Comparison of ENCODE assay signal across 2 fruit fly cellular contexts in genomic region chr3L:1183467-1183866, dm6.
TF ChIP-seq lines count a peak whose summit lies in the region.

No protein-coding gene starts in this region.

TF ChIP-seq in whole organism, embryonic, 481 proteins besides CTCF, POLR2A, EP300 and RAD21 (continued from another document and continues in another):
- TF ChIP-seq MTF-1 (GFP tag; optimal IDR thresholded peaks at IDR 0.05; lab: Kevin White, UChicago; ENCODE audit: borderline replicate concordance) (no peak), CG3726 (GFP tag; IDR thresholded peaks at IDR 0.05; lab: Robert Waterston, UW) (no peak), Sry-δ (GFP tag; optimal IDR thresholded peaks at IDR 0.05; lab: Kevin White, UChicago) (no peak), repo (GFP tag; optimal IDR thresholded peaks at IDR 0.05; lab: Kevin White, UChicago) (no peak), CG32772 (GFP tag; IDR thresholded peaks at IDR 0.05; lab: Robert Waterston, UW) (no peak), CG16779 (GFP tag; IDR thresholded peaks at IDR 0.05; lab: Robert Waterston, UW) (no peak), vvl (GFP tag; IDR thresholded peaks at IDR 0.05; lab: Robert Waterston, UW) (0 out of 2 replicates have a peak, but pooled peaks have one; percentile 13), bigmax (GFP tag; optimal IDR thresholded peaks at IDR 0.05; lab: Kevin White, UChicago) (no peak), NFAT (GFP tag; IDR thresholded peaks at IDR 0.05; lab: Robert Waterston, UW) (no peak), gfzf (GFP tag; optimal IDR thresholded peaks at IDR 0.05; lab: Kevin White, UChicago) (no peak), HLH54F (GFP tag; optimal IDR thresholded peaks at IDR 0.05; lab: Kevin White, UChicago) (no peak), CG8924 (tag; optimal IDR thresholded peaks at IDR 0.05; lab: Kevin White, UChicago) (no peak), CG9215 (GFP tag; IDR thresholded peaks at IDR 0.05; lab: Robert Waterston, UW) (peak; percentile 37; the same call in 1 of the 2 replicates), gcm (GFP tag; optimal IDR thresholded peaks at IDR 0.05; lab: Kevin White, UChicago) (no peak), Sox102F (GFP tag; optimal IDR thresholded peaks at IDR 0.05; lab: Kevin White, UChicago) (no peak), ftz-f1 (GFP tag; optimal IDR thresholded peaks at IDR 0.05; lab: Kevin White, UChicago) (no peak), CG14965 (GFP tag; optimal IDR thresholded peaks at IDR 0.05; lab: Kevin White, UChicago; ENCODE audit: borderline replicate concordance) (no peak), CG12744 (GFP tag; optimal IDR thresholded peaks at IDR 0.05; lab: Kevin White, UChicago) (no peak), vnd (GFP tag; IDR thresholded peaks at IDR 0.05; lab: Robert Waterston, UW; ENCODE audit: partially characterized antibody) (no peak), CG1832 (GFP tag; optimal IDR thresholded peaks at IDR 0.05; lab: Kevin White, UChicago) (no peak), oc (tag; optimal IDR thresholded peaks at IDR 0.05; lab: Kevin White, UChicago) (no peak), dmrt99B (tag; optimal IDR thresholded peaks at IDR 0.05; lab: Kevin White, UChicago) (peak; percentile 29), phol (tag; optimal IDR thresholded peaks at IDR 0.05; lab: Kevin White, UChicago) (no peak), Hand (GFP tag; optimal IDR thresholded peaks at IDR 0.05; lab: Kevin White, UChicago) (no peak), CG11398 (GFP tag; optimal IDR thresholded peaks at IDR 0.05; lab: Kevin White, UChicago) (no peak), CG10321 (GFP tag; IDR thresholded peaks at IDR 0.05; lab: Robert Waterston, UW) (no peak), CG3163 (GFP tag; optimal IDR thresholded peaks at IDR 0.05; lab: Kevin White, UChicago) (no peak), h (optimal IDR thresholded peaks at IDR 0.05; lab: Kevin White, UChicago) (no peak), seq (GFP tag; IDR thresholded peaks at IDR 0.05; lab: Robert Waterston, UW) (no peak), dimm (GFP tag; IDR thresholded peaks at IDR 0.05; lab: Robert Waterston, UW) (0 out of 2 replicates have a peak, but pooled peaks have one; percentile 18), CG10274 (GFP tag; optimal IDR thresholded peaks at IDR 0.05; lab: Kevin White, UChicago) (no peak), Awh (GFP tag; IDR thresholded peaks at IDR 0.05; lab: Robert Waterston, UW) (no peak), Mad (GFP tag; optimal IDR thresholded peaks at IDR 0.05; lab: Kevin White, UChicago) (no peak), dan (GFP tag; IDR thresholded peaks at IDR 0.05; lab: Robert Waterston, UW) (no peak), CG10654 (GFP tag; optimal IDR thresholded peaks at IDR 0.05; lab: Kevin White, UChicago) (no peak), Meics (GFP tag; optimal IDR thresholded peaks at IDR 0.05; lab: Kevin White, UChicago) (peak; percentile 44), CG12942 (GFP tag; optimal IDR thresholded peaks at IDR 0.05; lab: Kevin White, UChicago) (no peak), CG10147 (GFP tag; optimal IDR thresholded peaks at IDR 0.05; lab: Kevin White, UChicago) (no peak), salm (tag; optimal IDR thresholded peaks at IDR 0.05; lab: Kevin White, UChicago) (no peak), Dfd (GFP tag; optimal IDR thresholded peaks at IDR 0.05; lab: Kevin White, UChicago) (no peak), bsh (GFP tag; optimal IDR thresholded peaks at IDR 0.05; lab: Kevin White, UChicago) (no peak), Med (GFP tag; lab: Kevin White, UChicago) (peak; percentile 74), danr (GFP tag; IDR thresholded peaks at IDR 0.05; lab: Robert Waterston, UW) (no peak), HLHmδ (GFP tag; optimal IDR thresholded peaks at IDR 0.05; lab: Kevin White, UChicago) (no peak), CG34376 (GFP tag; optimal IDR thresholded peaks at IDR 0.05; lab: Kevin White, UChicago) (no peak), D19B (GFP tag; optimal IDR thresholded peaks at IDR 0.05; lab: Kevin White, UChicago) (no peak), GATAe (GFP tag; conservative IDR thresholded peaks at IDR 0.05; lab: Robert Waterston, UW) (no peak), run (tag; optimal IDR thresholded peaks at IDR 0.05; lab: Kevin White, UChicago) (no peak), btn (GFP tag; optimal IDR thresholded peaks at IDR 0.05; lab: Kevin White, UChicago) (no peak), pum (GFP tag; optimal IDR thresholded peaks at IDR 0.05; lab: Kevin White, UChicago) (no peak), Hmr (GFP tag; optimal IDR thresholded peaks at IDR 0.05; lab: Kevin White, UChicago) (peak; percentile 29), CG4820 (GFP tag; optimal IDR thresholded peaks at IDR 0.05; lab: Kevin White, UChicago) (no peak), row (GFP tag; IDR thresholded peaks at IDR 0.05; lab: Robert Waterston, UW) (peak; percentile 62), sr (GFP tag; IDR thresholded peaks at IDR 0.05; lab: Robert Waterston, UW) (no peak), ab (GFP tag; optimal IDR thresholded peaks at IDR 0.05; lab: Kevin White, UChicago) (no peak), CG8290 (GFP tag; optimal IDR thresholded peaks at IDR 0.05; lab: Kevin White, UChicago) (no peak), CG8290 (tag; optimal IDR thresholded peaks at IDR 0.05; lab: Kevin White, UChicago) (peak in 1 of 2 experiments; percentile 60), Ssrp (tag; optimal IDR thresholded peaks at IDR 0.05; lab: Kevin White, UChicago) (no peak), chm (GFP tag; IDR thresholded peaks at IDR 0.05; lab: Robert Waterston, UW) (no peak), CG12236 (GFP tag; optimal IDR thresholded peaks at IDR 0.05; lab: Kevin White, UChicago) (no peak), CG2120 (GFP tag; optimal IDR thresholded peaks at IDR 0.05; lab: Kevin White, UChicago) (peak; percentile 56), CG10959 (GFP tag; IDR thresholded peaks at IDR 0.05; lab: Robert Waterston, UW) (no peak), CG17802 (tag; optimal IDR thresholded peaks at IDR 0.05; lab: Kevin White, UChicago) (no peak), CG9609 (GFP tag; optimal IDR thresholded peaks at IDR 0.05; lab: Kevin White, UChicago) (no peak), tio (GFP tag; optimal IDR thresholded peaks at IDR 0.05; lab: Kevin White, UChicago) (no peak), unc-4 (GFP tag; IDR thresholded peaks at IDR 0.05; lab: Robert Waterston, UW; ENCODE audit: partially characterized antibody) (no peak), CG11456 (GFP tag; IDR thresholded peaks at IDR 0.05; lab: Robert Waterston, UW) (0 out of 3 replicates have a peak, but pooled peaks have one; percentile 51), Nf-YB (GFP tag; optimal IDR thresholded peaks at IDR 0.05; lab: Kevin White, UChicago) (no peak), chn (GFP tag; optimal IDR thresholded peaks at IDR 0.05; lab: Kevin White, UChicago) (no peak)

TF ChIP-seq in whole organism, prepupa, 60 proteins besides CTCF, POLR2A, EP300 and RAD21 (continued from another document):
- TF ChIP-seq Smox (GFP tag; optimal IDR thresholded peaks at IDR 0.05; lab: Kevin White, UChicago), result peak; percentile 2
- TF ChIP-seq topi (GFP tag; optimal IDR thresholded peaks at IDR 0.05; lab: Kevin White, UChicago), result no peak
- no peak for TF ChIP-seq Sox102F (GFP tag; optimal IDR thresholded peaks at IDR 0.05; lab: Kevin White, UChicago)
- peak; percentile 28 for TF ChIP-seq CG32006 (GFP tag; optimal IDR thresholded peaks at IDR 0.05; lab: Kevin White, UChicago)
- TF ChIP-seq CG11902 (GFP tag; optimal IDR thresholded peaks at IDR 0.05; lab: Kevin White, UChicago), result no peak
- no peak for TF ChIP-seq CG8319 (GFP tag; optimal IDR thresholded peaks at IDR 0.05; lab: Kevin White, UChicago)
- no peak for TF ChIP-seq Hr38 (GFP tag; optimal IDR thresholded peaks at IDR 0.05; lab: Kevin White, UChicago)
- TF ChIP-seq OdsH (GFP tag; optimal IDR thresholded peaks at IDR 0.05; lab: Kevin White, UChicago), result peak; percentile 15
- TF ChIP-seq CG6163 (GFP tag; IDR thresholded peaks at IDR 0.05; lab: Robert Waterston, UW), result no peak
- no peak for TF ChIP-seq CG10631 (GFP tag; optimal IDR thresholded peaks at IDR 0.05; lab: Kevin White, UChicago)
- TF ChIP-seq Hr4 (GFP tag; optimal IDR thresholded peaks at IDR 0.05; lab: Kevin White, UChicago), result no peak
- TF ChIP-seq achi (GFP tag; optimal IDR thresholded peaks at IDR 0.05; lab: Kevin White, UChicago), result no peak
- TF ChIP-seq acj6 (GFP tag; optimal IDR thresholded peaks at IDR 0.05; lab: Kevin White, UChicago), result no peak
- TF ChIP-seq cyc (GFP tag; optimal IDR thresholded peaks at IDR 0.05; lab: Kevin White, UChicago), result no peak
- no peak for TF ChIP-seq Blimp-1 (GFP tag; optimal IDR thresholded peaks at IDR 0.05; lab: Kevin White, UChicago)
- TF ChIP-seq Ets21C (GFP tag; optimal IDR thresholded peaks at IDR 0.05; lab: Kevin White, UChicago), result no peak
- TF ChIP-seq Eip75B (GFP tag; optimal IDR thresholded peaks at IDR 0.05; lab: Kevin White, UChicago), result no peak
- no peak for TF ChIP-seq fkh (GFP tag; optimal IDR thresholded peaks at IDR 0.05; lab: Kevin White, UChicago)
- no peak for TF ChIP-seq CG16779 (tag; optimal IDR thresholded peaks at IDR 0.05; lab: Kevin White, UChicago)
- TF ChIP-seq Sox15 (GFP tag; optimal IDR thresholded peaks at IDR 0.05; lab: Kevin White, UChicago), result peak; percentile 0
- TF ChIP-seq Eip78C (GFP tag; lab: Kevin White, UChicago), result no peak
- TF ChIP-seq CG4318 (GFP tag; optimal IDR thresholded peaks at IDR 0.05; lab: Kevin White, UChicago), result no peak
- TF ChIP-seq CG7368 (GFP tag; optimal IDR thresholded peaks at IDR 0.05; lab: Kevin White, UChicago), result no peak
- peak; percentile 14 for TF ChIP-seq CG34406 (GFP tag; optimal IDR thresholded peaks at IDR 0.05; lab: Kevin White, UChicago)
- no peak for TF ChIP-seq CG11762 (GFP tag; optimal IDR thresholded peaks at IDR 0.05; lab: Kevin White, UChicago; ENCODE audit: insufficient read depth)
- no peak for TF ChIP-seq CG11294 (GFP tag; IDR thresholded peaks at IDR 0.05; lab: Robert Waterston, UW)
- TF ChIP-seq salr (GFP tag; optimal IDR thresholded peaks at IDR 0.05; lab: Kevin White, UChicago), result no peak
- TF ChIP-seq CG31627 (GFP tag; optimal IDR thresholded peaks at IDR 0.05; lab: Kevin White, UChicago), result peak; percentile 1
- TF ChIP-seq spab (GFP tag; optimal IDR thresholded peaks at IDR 0.05; lab: Kevin White, UChicago), result no peak
- peak; percentile 1 for TF ChIP-seq CG10669 (GFP tag; optimal IDR thresholded peaks at IDR 0.05; lab: Kevin White, UChicago)
- TF ChIP-seq Ets96B (tag; optimal IDR thresholded peaks at IDR 0.05; lab: Kevin White, UChicago), result peak; percentile 7
- TF ChIP-seq CG6854 (GFP tag; optimal IDR thresholded peaks at IDR 0.05; lab: Kevin White, UChicago), result no peak
- no peak for TF ChIP-seq CG6808 (GFP tag; optimal IDR thresholded peaks at IDR 0.05; lab: Kevin White, UChicago)
- TF ChIP-seq fd59A (GFP tag; optimal IDR thresholded peaks at IDR 0.05; lab: Kevin White, UChicago), result peak; percentile 16
- no peak for TF ChIP-seq dsx (GFP tag; optimal IDR thresholded peaks at IDR 0.05; lab: Kevin White, UChicago; ENCODE audit: poor library complexity, severe bottlenecking)
